Worm (Caenorhabditis elegans): ENCODE results near the gene F26G1.2.

ce11 chrII:4747697-4748096, 15.2 kb upstream of the F26G1.2 start:
- TF ChIP-seq ets-5 (GFP tag; IDR thresholded peaks at IDR 0.05): no peak
- TF ChIP-seq zip-4 (GFP tag; optimal IDR thresholded peaks at IDR 0.05): no peak
- TF ChIP-seq nhr-12 (tag; optimal IDR thresholded peaks at IDR 0.05): no peak
- TF ChIP-seq ztf-4 (tag; optimal IDR thresholded peaks at IDR 0.05): no peak
- no peak for TF ChIP-seq fkh-4 (tag; optimal IDR thresholded peaks at IDR 0.05; ENCODE audit: borderline replicate concordance)
- no peak for TF ChIP-seq unc-62 (GFP tag; optimal IDR thresholded peaks at IDR 0.05)
- TF ChIP-seq ztf-11 (tag; optimal IDR thresholded peaks at IDR 0.05): no peak
- TF ChIP-seq mdl-1 (tag; optimal IDR thresholded peaks at IDR 0.05): no peak
- no peak for TF ChIP-seq lin-13 (GFP tag; optimal IDR thresholded peaks at IDR 0.05)
- no peak for TF ChIP-seq irx-1 (tag; optimal IDR thresholded peaks at IDR 0.05)
- no peak for TF ChIP-seq pag-3 (tag; optimal IDR thresholded peaks at IDR 0.05; ENCODE audit: borderline replicate concordance, insufficient read depth)
- TF ChIP-seq lsy-2 (tag; optimal IDR thresholded peaks at IDR 0.05): no peak
- TF ChIP-seq egl-27 (tag; optimal IDR thresholded peaks at IDR 0.05): no peak
- no peak for TF ChIP-seq lin-35 (GFP tag; optimal IDR thresholded peaks at IDR 0.05)

All from whole organism, L1 larva.